Fruit fly (Drosophila melanogaster) whole organism, prepupa: Measurements from ENCODE around the gene CG1271.

Source experiments
- achi ChIP-seq: fragments of 200-800 bp; sonication (Bioruptor generic); optimal IDR thresholded peaks from 3 replicates; lab custom pipeline; 2016; ENCODE audit warnings: missing biosample characterization, missing genetic modification characterization
- fd85E ChIP-seq: fragments of 200-800 bp; sonication (Bioruptor generic); optimal IDR thresholded peaks from 3 replicates; lab custom pipeline; 2016; ENCODE audit warnings: missing biosample characterization, missing genetic modification characterization

CG1271 gene

DNA sequence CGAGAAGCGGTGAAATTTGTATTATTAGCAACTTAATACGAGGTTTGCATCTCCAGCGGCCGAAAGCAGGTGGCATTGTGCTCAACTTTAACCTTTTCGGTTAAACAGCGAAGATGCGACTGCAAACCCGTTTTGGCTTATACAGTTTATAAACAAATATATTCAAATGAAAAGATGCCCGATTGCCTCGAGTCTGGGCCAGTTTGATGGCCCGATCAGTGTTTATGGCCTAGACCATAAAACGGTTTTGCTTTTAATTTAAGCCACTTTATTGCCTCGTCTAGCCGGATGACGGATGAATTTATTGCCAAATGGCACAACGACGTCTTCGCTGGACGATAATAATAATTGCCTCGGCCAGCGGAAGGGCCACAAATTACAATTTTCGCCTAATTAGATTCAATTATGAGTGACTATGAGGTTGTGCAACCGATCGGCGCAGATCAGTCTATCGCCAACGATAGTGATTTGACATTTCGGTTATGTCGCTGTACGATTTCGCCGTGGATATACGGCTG is 50.3 kb downstream of the CG1271 start:
- TF ChIP-seq fd85E (no peak), achi (GFP tag; lab: Kevin White, UChicago) (no peak)
